Worm (Caenorhabditis elegans) whole organism, L2 larva: Measurements from ENCODE around the gene cyh-1.

Experiments
- C34F6.9 ChIP-seq: fragments of 150-350 bp; optimal IDR thresholded peaks from 2 replicates; lab custom pipeline; 2014; ENCODE audit warnings: missing biosample characterization, missing genetic modification characterization
- R02D3.7 ChIP-seq: fragments of 150-350 bp; optimal IDR thresholded peaks from 2 replicates; lab custom pipeline; 2014; ENCODE audit warnings: missing biosample characterization, missing genetic modification characterization
- Y55F3AM.14 ChIP-seq: fragments of 200-800 bp; sonication (Bioruptor generic); optimal IDR thresholded peaks from 2 replicates; lab custom pipeline; 2018; ENCODE audit warnings: mild to moderate bottlenecking, missing genetic modification characterization, missing compliant biosample characterization
- ZK546.5 ChIP-seq: sonication (generic microtip); optimal IDR thresholded peaks from 2 replicates; lab custom pipeline; 2017; ENCODE audit warnings: missing biosample characterization, missing genetic modification characterization
- alr-1 ChIP-seq: fragments of 150-350 bp; optimal IDR thresholded peaks from 2 replicates; lab custom pipeline; 2014; ENCODE audit warnings: missing biosample characterization, missing genetic modification characterization
- aly-2 ChIP-seq: fragments of 150-350 bp; optimal IDR thresholded peaks from 2 replicates; lab custom pipeline; 2014; ENCODE audit warnings: missing biosample characterization, missing genetic modification characterization
- ama-1 ChIP-seq: fragments of 150-350 bp; optimal IDR thresholded peaks from 2 replicates; lab custom pipeline; 2018; ENCODE audit warnings: inconsistent platforms
- blmp-1 ChIP-seq: sonication (generic microtip); optimal IDR thresholded peaks from 2 replicates; lab custom pipeline; 2017; ENCODE audit warnings: missing genetic modification characterization, mild to moderate bottlenecking, missing compliant biosample characterization, antibody characterized with exemption, moderate library complexity; ENCODE audit not compliant: insufficient read depth
- ceh-16 ChIP-seq: fragments of 150-350 bp; optimal IDR thresholded peaks from 2 replicates; lab custom pipeline; 2014; ENCODE audit warnings: missing biosample characterization, missing genetic modification characterization
- ceh-82 ChIP-seq: fragments of 150-350 bp; optimal IDR thresholded peaks from 2 replicates; lab custom pipeline; 2014; ENCODE audit warnings: missing biosample characterization, missing genetic modification characterization
- crh-2 ChIP-seq: sonication (generic microtip); optimal IDR thresholded peaks from 2 replicates; lab custom pipeline; 2017; ENCODE audit warnings: missing biosample characterization, missing genetic modification characterization
- dmd-4 ChIP-seq: sonication (generic microtip); optimal IDR thresholded peaks from 2 replicates; lab custom pipeline; 2017; ENCODE audit warnings: missing biosample characterization, missing genetic modification characterization
- egl-27 ChIP-seq: sonication (generic microtip); optimal IDR thresholded peaks from 3 replicates; lab custom pipeline; 2017; ENCODE audit warnings: missing biosample characterization, missing genetic modification reagents, missing genetic modification characterization
- elt-1 ChIP-seq: fragments of 150-350 bp; optimal IDR thresholded peaks from 2 replicates; lab custom pipeline; 2014; ENCODE audit warnings: missing biosample characterization, missing genetic modification characterization
- elt-3 ChIP-seq: sonication (generic microtip); optimal IDR thresholded peaks from 2 replicates; lab custom pipeline; 2017; ENCODE audit warnings: missing biosample characterization, missing genetic modification characterization
- fos-1 ChIP-seq: fragments of 150-350 bp; optimal IDR thresholded peaks from 2 replicates; lab custom pipeline; 2014; ENCODE audit warnings: missing biosample characterization, missing genetic modification characterization
- gmeb-1 ChIP-seq: fragments of 150-350 bp; optimal IDR thresholded peaks from 2 replicates; lab custom pipeline; 2014; ENCODE audit warnings: missing biosample characterization, missing genetic modification characterization
- lin-11 ChIP-seq: fragments of 150-350 bp; sonication (generic microtip); optimal IDR thresholded peaks from 2 replicates; lab custom pipeline; 2014; ENCODE audit warnings: missing biosample characterization, missing genetic modification characterization, inconsistent platforms, mixed read lengths
- lin-13 ChIP-seq: fragments of 150-350 bp; optimal IDR thresholded peaks from 2 replicates; lab custom pipeline; 2014; ENCODE audit warnings: missing biosample characterization, missing genetic modification reagents, missing genetic modification characterization
- lin-39 ChIP-seq: fragments of 150-350 bp; optimal IDR thresholded peaks from 2 replicates; lab custom pipeline; 2014; ENCODE audit warnings: missing biosample characterization, missing genetic modification reagents, missing genetic modification characterization
- lsy-2 ChIP-seq, 2 experiments: fragments of 150-350 bp in 1 of 2; sonication (generic microtip) in 1 of 2; optimal IDR thresholded peaks; 2 replicates each; lab custom pipeline; 2014 to 2017; ENCODE audit warnings: missing biosample characterization in 2 of 2, missing genetic modification characterization in 2 of 2
- mab-5 ChIP-seq: fragments of 150-350 bp; optimal IDR thresholded peaks from 2 replicates; lab custom pipeline; 2014; ENCODE audit warnings: missing biosample characterization, missing genetic modification characterization
- mdl-1 ChIP-seq, 2 experiments: fragments of 150-350 bp in 1 of 2; sonication (generic microtip) in 1 of 2; optimal IDR thresholded peaks; 2 replicates each; lab custom pipeline; 2017; ENCODE audit warnings: missing biosample characterization in 2 of 2, missing genetic modification characterization in 2 of 2
- nhr-10 ChIP-seq: sonication (generic microtip); optimal IDR thresholded peaks from 2 replicates; lab custom pipeline; 2017; ENCODE audit warnings: missing biosample characterization, missing genetic modification characterization
- nhr-11 ChIP-seq: fragments of 150-350 bp; optimal IDR thresholded peaks from 2 replicates; lab custom pipeline; 2014; ENCODE audit warnings: missing biosample characterization, missing genetic modification characterization
- nhr-12 ChIP-seq: fragments of 150-350 bp; optimal IDR thresholded peaks from 2 replicates; lab custom pipeline; 2014; ENCODE audit warnings: missing biosample characterization, missing genetic modification characterization
- nhr-129 ChIP-seq: fragments of 150-350 bp; optimal IDR thresholded peaks from 2 replicates; lab custom pipeline; 2014; ENCODE audit warnings: missing biosample characterization, missing genetic modification characterization
- nhr-21 ChIP-seq: fragments of 150-350 bp; optimal IDR thresholded peaks from 2 replicates; lab custom pipeline; 2014; ENCODE audit warnings: missing biosample characterization, missing genetic modification characterization
- nhr-237 ChIP-seq: fragments of 150-350 bp; optimal IDR thresholded peaks from 2 replicates; lab custom pipeline; 2014; ENCODE audit warnings: missing biosample characterization, missing genetic modification characterization
- nhr-25 ChIP-seq: fragments of 150-350 bp; sonication (generic microtip); optimal IDR thresholded peaks from 3 replicates; lab custom pipeline; 2014; ENCODE audit warnings: missing biosample characterization, missing genetic modification characterization
- nhr-6 ChIP-seq: fragments of 150-350 bp; optimal IDR thresholded peaks from 2 replicates; lab custom pipeline; 2014; ENCODE audit warnings: missing biosample characterization, missing genetic modification characterization
- peb-1 ChIP-seq: fragments of 150-350 bp; optimal IDR thresholded peaks from 2 replicates; lab custom pipeline; 2014; ENCODE audit warnings: missing biosample characterization, missing genetic modification characterization
- sem-4 ChIP-seq: fragments of 150-350 bp; optimal IDR thresholded peaks from 2 replicates; lab custom pipeline; 2014; ENCODE audit warnings: missing biosample characterization, missing genetic modification reagents, missing genetic modification characterization
- skn-1 ChIP-seq: sonication (generic microtip); optimal IDR thresholded peaks from 2 replicates; lab custom pipeline; 2017; ENCODE audit warnings: missing biosample characterization, missing genetic modification characterization
- sma-3 ChIP-seq: sonication (generic microtip); optimal IDR thresholded peaks from 2 replicates; lab custom pipeline; 2016; ENCODE audit warnings: missing genetic modification reagents, missing genetic modification characterization, missing compliant biosample characterization
- snpc-4 ChIP-seq: fragments of 150-350 bp; optimal IDR thresholded peaks from 2 replicates; lab custom pipeline; 2014; ENCODE audit warnings: missing biosample characterization, missing genetic modification characterization
- unc-55 ChIP-seq: fragments of 150-350 bp; sonication (generic microtip); optimal IDR thresholded peaks from 3 replicates; lab custom pipeline; 2014; ENCODE audit warnings: missing biosample characterization, missing genetic modification reagents, missing genetic modification characterization
- zag-1 ChIP-seq: fragments of 150-350 bp; optimal IDR thresholded peaks from 2 replicates; lab custom pipeline; 2014; ENCODE audit warnings: missing biosample characterization, missing genetic modification characterization
- ztf-1 ChIP-seq: fragments of 200-800 bp; sonication (Bioruptor generic); conservative IDR thresholded peaks from 2 replicates; pipeline ENCODE4 v1.3.6; 2022; ENCODE audit warnings: missing genetic modification characterization, missing compliant biosample characterization
- ztf-11 ChIP-seq: sonication (generic microtip); optimal IDR thresholded peaks from 2 replicates; lab custom pipeline; 2017; ENCODE audit warnings: missing biosample characterization, missing genetic modification characterization
- ztf-4 ChIP-seq: fragments of 150-350 bp; optimal IDR thresholded peaks from 2 replicates; lab custom pipeline; 2014; ENCODE audit warnings: missing biosample characterization, missing genetic modification characterization

Gene cyh-1

DNA sequence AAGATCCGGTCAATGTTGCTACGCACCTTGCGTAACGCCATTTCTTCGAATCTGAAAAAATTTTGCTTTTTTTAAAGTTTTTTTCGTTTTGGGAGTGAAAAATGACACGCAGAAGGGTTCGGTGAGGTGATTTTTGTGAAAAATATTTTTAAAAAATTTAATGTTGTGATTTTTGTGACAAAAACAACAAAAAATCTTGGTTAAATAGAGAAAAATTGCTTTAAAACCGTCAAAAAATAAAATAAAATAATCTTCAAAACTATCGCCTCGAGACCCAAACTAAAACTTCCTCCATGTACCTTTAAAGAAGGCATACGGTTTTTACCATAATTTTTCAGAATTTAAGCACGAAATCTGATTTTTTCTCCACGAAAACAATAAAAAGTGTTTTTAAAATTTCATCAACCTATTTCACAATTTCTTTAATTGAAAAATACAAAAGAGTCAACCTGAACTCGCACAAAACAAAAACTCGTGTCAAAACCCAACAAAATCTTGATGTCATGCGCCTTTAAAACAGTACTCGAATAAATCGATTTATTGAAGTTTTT lies 41.6 kb downstream of the cyh-1 start, which contains the start of gene apd-3:
apd-3 (minus strand) TSS at position 51 of the 551 bp plus-strand sequence.
- no peak for TF ChIP-seq lsy-2 (tag; optimal IDR thresholded peaks at IDR 0.05; lab: Kevin White, UChicago)
- TF ChIP-seq nhr-11 (tag; lab: Kevin White, UChicago) = no peak
- TF ChIP-seq, all 48 proteins: peak for 0

DNA sequence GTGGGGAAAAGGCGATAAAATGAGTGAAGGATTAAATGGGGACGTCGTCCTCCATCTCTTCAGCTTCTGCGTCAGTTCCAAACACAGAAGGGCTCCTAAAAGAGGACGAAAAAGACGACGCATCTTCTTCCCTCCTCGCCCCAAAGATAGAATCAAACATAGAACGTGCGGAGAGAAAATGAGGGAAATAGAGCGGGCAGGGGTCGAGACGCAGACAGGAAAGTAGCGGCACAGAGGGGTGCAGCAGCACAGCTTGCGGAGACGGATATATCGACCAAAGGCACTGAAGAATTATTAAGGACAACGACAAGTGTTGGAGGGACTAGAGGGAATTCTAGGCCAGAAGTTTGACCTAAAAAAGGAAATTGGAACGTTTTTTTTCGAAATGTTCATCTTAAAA lies 42.5 kb downstream of the cyh-1 start:
- TF ChIP-seq ztf-1 (GFP tag; lab: Robert Waterston, UW) (no peak), ceh-82 (tag; lab: Kevin White, UChicago) (no peak), gmeb-1 (tag; lab: Kevin White, UChicago) (no peak), lin-39 (no peak), alr-1 (no peak), R02D3.7 (tag; lab: Kevin White, UChicago) (no peak), peb-1 (tag; lab: Kevin White, UChicago) (no peak), nhr-10 (tag; lab: Kevin White, UChicago) (no peak), ceh-16 (tag; lab: Kevin White, UChicago) (no peak), sem-4 (tag; lab: Kevin White, UChicago) (no peak), blmp-1 (tag; lab: Kevin White, UChicago) (no peak), egl-27 (no peak), aly-2 (tag; lab: Kevin White, UChicago) (no peak), mab-5 (peak; percentile 46), lin-13 (GFP tag; lab: Kevin White, UChicago) (peak; percentile 40), nhr-6 (tag; lab: Kevin White, UChicago) (no peak), dmd-4 (tag; lab: Kevin White, UChicago) (no peak), elt-3 (tag; lab: Kevin White, UChicago) (no peak), unc-55 (GFP tag; lab: Kevin White, UChicago) (peak; percentile 66), nhr-129 (tag; lab: Kevin White, UChicago) (peak; percentile 40), ztf-11 (tag; lab: Kevin White, UChicago) (no peak), C34F6.9 (tag; lab: Kevin White, UChicago) (peak; percentile 66), ama-1 (lab: Kevin White, UChicago) (no peak), nhr-21 (no peak), lin-11 (tag; lab: Kevin White, UChicago) (no peak), crh-2 (no peak), lsy-2 (tag; optimal IDR thresholded peaks at IDR 0.05; lab: Kevin White, UChicago) (peak in 1 of 2 experiments; percentile 68), ztf-4 (no peak), Y55F3AM.14 (GFP tag; lab: Kevin White, UChicago) (no peak), mdl-1 (tag; optimal IDR thresholded peaks at IDR 0.05; lab: Kevin White, UChicago) (peak in 1 of 2 experiments; percentile 38), elt-1 (tag; lab: Kevin White, UChicago) (no peak), zag-1 (tag; lab: Kevin White, UChicago) (peak; percentile 42), skn-1 (no peak), nhr-237 (tag; lab: Kevin White, UChicago) (no peak), sma-3 (no peak), ZK546.5 (tag; lab: Kevin White, UChicago) (no peak), snpc-4 (peak; percentile 16)

DNA sequence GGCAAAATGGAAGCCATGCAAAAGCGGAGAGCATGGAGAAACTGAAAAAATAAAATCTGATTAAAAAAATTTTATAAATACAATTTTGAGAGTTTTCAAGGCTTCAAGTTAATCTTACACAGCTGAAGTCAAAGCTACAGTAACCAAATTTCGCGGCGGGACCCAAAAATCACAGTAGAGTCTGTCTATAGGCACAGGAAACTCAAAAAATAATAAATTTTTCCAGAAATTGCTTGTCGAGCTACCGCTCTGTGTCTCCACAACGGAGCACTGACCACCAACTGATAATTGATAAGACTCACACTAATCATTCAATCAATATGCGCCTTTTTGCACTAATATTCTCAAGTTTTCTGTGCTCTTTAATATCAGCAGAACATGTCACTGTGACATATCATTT lies 45.5 kb downstream of the cyh-1 start, which contains the start of gene W10G11.19:
W10G11.19 (plus strand) TSS at position 301 of the 400 bp plus-strand sequence.
- TF ChIP-seq nhr-25 (tag; lab: Kevin White, UChicago) (no peak), fos-1 (tag; lab: Kevin White, UChicago) (peak; percentile 38), skn-1 (no peak), nhr-12 (tag; lab: Kevin White, UChicago) (no peak)
